Fruit fly (Drosophila melanogaster) whole organism, pupa: ENCODE data around the gene Tsen2.

Source experiments
- CG32121 ChIP-seq: fragments of 200-800 bp; sonication (Bioruptor generic); IDR thresholded peaks from 2 replicates; pipeline ENCODE4 v1.3.6; 2022; ENCODE audit warnings: missing biosample characterization, missing genetic modification characterization
- CG8159 ChIP-seq: fragments of 200-800 bp; sonication (Bioruptor generic); optimal IDR thresholded peaks from 3 replicates; lab custom pipeline; 2018; ENCODE audit warnings: missing biosample characterization, mild to moderate bottlenecking, missing genetic modification characterization, moderate library complexity
- EcR ChIP-seq: fragments of 200-800 bp; sonication (Bioruptor generic); optimal IDR thresholded peaks from 3 replicates; lab custom pipeline; 2019; ENCODE audit warnings: missing biosample characterization, missing genetic modification characterization, mild to moderate bottlenecking, moderate library complexity, missing genetic modification reagents
- Ets98B ChIP-seq: fragments of 200-800 bp; sonication (Bioruptor generic); IDR thresholded peaks from 2 replicates; pipeline ENCODE4 v1.3.6; 2022; ENCODE audit warnings: missing biosample characterization, missing genetic modification characterization
- Pif1A ChIP-seq: fragments of 200-800 bp; sonication (Bioruptor generic); optimal IDR thresholded peaks from 3 replicates; lab custom pipeline; 2016; ENCODE audit warnings: missing biosample characterization, missing genetic modification characterization
- Pif1B ChIP-seq: fragments of 200-800 bp; sonication (Bioruptor generic); optimal IDR thresholded peaks from 3 replicates; lab custom pipeline; 2016; ENCODE audit warnings: missing biosample characterization, missing genetic modification characterization
- Snoo ChIP-seq: fragments of 200-800 bp; sonication (Bioruptor generic); optimal IDR thresholded peaks from 3 replicates; lab custom pipeline; 2017; ENCODE audit warnings: missing biosample characterization, mild to moderate bottlenecking, missing genetic modification characterization, inconsistent platforms
- fd96Ca ChIP-seq: fragments of 200-800 bp; sonication (Bioruptor generic); IDR thresholded peaks from 3 replicates; pipeline ENCODE4 v1.3.6; 2022; ENCODE audit warnings: missing biosample characterization, missing genetic modification characterization
- rn ChIP-seq: fragments of 200-800 bp; sonication (Bioruptor generic); IDR thresholded peaks from 2 replicates; pipeline ENCODE4 v1.3.6; 2022; ENCODE audit warnings: missing biosample characterization, missing genetic modification characterization

dm6 chr2L:16764480-16764879 is 34.9 kb downstream of the Tsen2 start:
- TF ChIP-seq EcR (GFP tag; lab: Kevin White, UChicago) (no peak), Pif1A (GFP tag; lab: Kevin White, UChicago) (no peak), CG32121 (GFP tag; lab: Robert Waterston, UW) (peak; percentile 79), Snoo (tag; lab: Kevin White, UChicago) (no peak), Ets98B (GFP tag; lab: Robert Waterston, UW) (no peak), Pif1B (GFP tag; lab: Kevin White, UChicago) (no peak), CG8159 (no peak), fd96Ca (GFP tag; lab: Robert Waterston, UW) (no peak), rn (GFP tag; lab: Robert Waterston, UW) (no peak)
